Worm (Caenorhabditis elegans) whole organism, L4 larva: ENCODE measurements around the gene pcyt-1.

Experiments
- dmd-8 ChIP-seq: fragments of 200-800 bp; sonication (Bioruptor generic); IDR thresholded peaks from 2 replicates; pipeline ENCODE4 v1.3.6; 2022; ENCODE audit warnings: missing genetic modification characterization, missing compliant biosample characterization
- duxl-1 ChIP-seq: sonication (generic microtip); optimal IDR thresholded peaks from 2 replicates; lab custom pipeline; 2016; ENCODE audit warnings: mild to moderate bottlenecking, missing genetic modification characterization, moderate library complexity, missing compliant biosample characterization; ENCODE audit not compliant: poor library complexity
- egl-43 ChIP-seq: fragments of 200-800 bp; sonication (Bioruptor generic); IDR thresholded peaks from 2 replicates; pipeline ENCODE4 v1.3.6; 2022; ENCODE audit warnings: missing genetic modification reagents, missing genetic modification characterization, missing compliant biosample characterization
- hlh-30 ChIP-seq: sonication (generic microtip); optimal IDR thresholded peaks from 2 replicates; lab custom pipeline; 2017; ENCODE audit warnings: antibody characterized with exemption, mild to moderate bottlenecking, missing genetic modification characterization, missing compliant biosample characterization; ENCODE audit not compliant: insufficient read depth
- lir-3 ChIP-seq: sonication (generic microtip); optimal IDR thresholded peaks from 2 replicates; lab custom pipeline; 2016; ENCODE audit warnings: mild to moderate bottlenecking, missing genetic modification characterization, missing compliant biosample characterization
- mdl-1 ChIP-seq, 2 experiments: fragments of 150-350 bp in 1 of 2; sonication (generic microtip) in 1 of 2; optimal IDR thresholded peaks; 2 replicates each; lab custom pipeline; 2014 to 2017; ENCODE audit warnings: missing biosample characterization in 2 of 2, missing genetic modification characterization in 2 of 2
- mep-1 ChIP-seq: fragments of 150-350 bp; sonication (generic microtip); optimal IDR thresholded peaks from 3 replicates; lab custom pipeline; 2014; ENCODE audit warnings: missing biosample characterization, missing genetic modification characterization
- nhr-28 ChIP-seq: fragments of 150-350 bp; optimal IDR thresholded peaks from 2 replicates; lab custom pipeline; 2014; ENCODE audit warnings: missing biosample characterization, missing genetic modification characterization
- nhr-77 ChIP-seq: fragments of 150-350 bp; optimal IDR thresholded peaks from 2 replicates; lab custom pipeline; 2014; ENCODE audit warnings: missing biosample characterization, missing genetic modification characterization
- unc-39 ChIP-seq: sonication (generic microtip); optimal IDR thresholded peaks from 2 replicates; lab custom pipeline; 2017; ENCODE audit warnings: missing biosample characterization, missing genetic modification characterization
- ztf-11 ChIP-seq: fragments of 150-350 bp; optimal IDR thresholded peaks from 2 replicates; lab custom pipeline; 2014; ENCODE audit warnings: missing biosample characterization, missing genetic modification characterization

DNA sequence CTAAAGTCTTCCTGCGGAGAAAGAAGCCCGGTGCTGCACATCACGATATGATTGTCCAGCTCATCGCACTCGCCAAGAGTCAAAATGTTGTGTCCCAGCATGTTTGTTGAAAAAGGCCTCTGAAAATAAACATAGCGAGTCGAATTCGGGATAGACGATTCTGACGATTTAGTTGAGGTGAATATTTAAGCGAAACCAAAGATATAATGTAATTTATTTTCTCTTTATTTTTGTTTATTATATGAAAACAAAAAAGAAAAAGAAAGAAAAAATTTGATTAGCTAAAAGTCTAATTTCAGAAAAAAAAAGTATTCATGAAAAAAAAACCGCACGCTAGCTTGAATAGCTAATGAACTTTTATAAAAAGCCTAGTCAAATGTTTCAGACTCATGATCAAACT is 39.5 kb upstream of the pcyt-1 start, which contains the start of gene ceh-14:
- TF ChIP-seq nhr-77 (tag; lab: Kevin White, UChicago) (no peak), mep-1 (tag; lab: Kevin White, UChicago) (no peak), hlh-30 (tag; lab: Kevin White, UChicago) (no peak), ztf-11 (no peak), dmd-8 (GFP tag; lab: Robert Waterston, UW) (no peak), unc-39 (tag; lab: Kevin White, UChicago) (no peak), lir-3 (tag; lab: Kevin White, UChicago) (no peak), egl-43 (no peak), duxl-1 (tag; lab: Kevin White, UChicago) (no peak), mdl-1 (tag; optimal IDR thresholded peaks at IDR 0.05; lab: Kevin White, UChicago) (no peak), nhr-28 (no peak)
